Worm (Caenorhabditis elegans): ENCODE data around the gene npr-24.

DNA sequence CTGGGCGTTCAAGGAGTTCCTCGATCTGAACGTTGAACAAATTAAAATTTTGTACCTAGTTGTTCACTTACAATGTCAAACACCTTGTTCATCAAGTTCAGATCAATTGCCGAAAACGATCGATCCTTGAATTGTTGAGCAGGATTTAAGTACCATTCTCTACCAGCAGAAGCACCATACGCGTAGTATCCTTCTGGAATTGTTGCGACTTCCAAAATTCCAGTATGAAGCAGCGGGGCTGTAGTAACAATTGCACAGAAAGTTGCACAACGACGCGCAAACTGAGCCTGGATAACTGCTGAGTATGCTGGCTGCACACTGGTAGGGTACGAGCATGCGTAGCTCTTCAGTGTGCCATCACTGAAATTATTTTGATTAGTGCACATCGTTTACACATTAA is 18.2 kb downstream of the npr-24 start:
- TF ChIP-seq ZK546.5 (tag; optimal IDR thresholded peaks at IDR 0.05) (no peak), unc-55 (GFP tag; optimal IDR thresholded peaks at IDR 0.05) (no peak), unc-62 (GFP tag; optimal IDR thresholded peaks at IDR 0.05) (no peak)

Measured in whole organism, L2 larva.